Fruit fly (Drosophila melanogaster) whole organism, embryonic: ENCODE results near the gene CG5828.

Experiments used
- Atf-2 ChIP-seq: fragments of 200-800 bp; sonication (Bioruptor generic); optimal IDR thresholded peaks from 2 replicates; lab custom pipeline; 2016; ENCODE audit warnings: missing biosample characterization, missing genetic modification characterization
- CG10209 ChIP-seq: fragments of 200-800 bp; sonication (Bioruptor generic); optimal IDR thresholded peaks from 3 replicates; lab custom pipeline; 2017; ENCODE audit warnings: missing biosample characterization, mild to moderate bottlenecking, missing genetic modification characterization, missing genetic modification reagents
- CG11504 ChIP-seq: fragments of 200-800 bp; sonication (Bioruptor generic); optimal IDR thresholded peaks from 3 replicates; lab custom pipeline; 2019; ENCODE audit warnings: missing biosample characterization, mild to moderate bottlenecking, missing genetic modification characterization, moderate library complexity
- CG11560 ChIP-seq: fragments of 200-800 bp; sonication (Bioruptor generic); IDR thresholded peaks from 3 replicates; pipeline ENCODE4 v1.3.6; 2022; ENCODE audit warnings: missing biosample characterization, missing genetic modification characterization
- CG11723 ChIP-seq: fragments of 200-800 bp; sonication (Bioruptor generic); optimal IDR thresholded peaks from 2 replicates; lab custom pipeline; 2017; ENCODE audit warnings: missing biosample characterization, mild to moderate bottlenecking, missing genetic modification characterization
- CG12219 ChIP-seq: fragments of 200-800 bp; sonication (Bioruptor generic); optimal IDR thresholded peaks from 3 replicates; lab custom pipeline; 2018; ENCODE audit warnings: missing biosample characterization, mild to moderate bottlenecking, missing genetic modification characterization
- CG17186 ChIP-seq: fragments of 200-800 bp; sonication (Bioruptor generic); optimal IDR thresholded peaks from 3 replicates; lab custom pipeline; 2017; ENCODE audit warnings: missing biosample characterization, missing genetic modification reagents, missing genetic modification characterization
- CG17568 ChIP-seq: fragments of 200-800 bp; sonication (Bioruptor generic); optimal IDR thresholded peaks from 2 replicates; lab custom pipeline; 2018; ENCODE audit warnings: missing biosample characterization, mild to moderate bottlenecking, missing genetic modification characterization, moderate library complexity
- CG17829 ChIP-seq: fragments of 200-800 bp; optimal IDR thresholded peaks from 2 replicates; lab custom pipeline; 2019; ENCODE audit warnings: missing biosample characterization, mild to moderate bottlenecking, missing genetic modification characterization, moderate library complexity
- CG17912 ChIP-seq: fragments of 200-800 bp; sonication (Bioruptor generic); optimal IDR thresholded peaks from 2 replicates; lab custom pipeline; 2018; ENCODE audit warnings: missing biosample characterization, mild to moderate bottlenecking, missing genetic modification characterization
- CG1792 ChIP-seq: fragments of 200-800 bp; sonication (Bioruptor generic); optimal IDR thresholded peaks from 2 replicates; lab custom pipeline; 2016; ENCODE audit warnings: missing biosample characterization, missing genetic modification characterization
- CG18619 ChIP-seq: fragments of 200-800 bp; sonication (Bioruptor generic); optimal IDR thresholded peaks from 3 replicates; lab custom pipeline; 2017; ENCODE audit warnings: missing biosample characterization, mild to moderate bottlenecking, missing genetic modification characterization
- CG3065 ChIP-seq: fragments of 200-800 bp; sonication (Bioruptor generic); optimal IDR thresholded peaks from 2 replicates; lab custom pipeline; 2016; ENCODE audit warnings: missing biosample characterization, missing genetic modification characterization
- CG43689 ChIP-seq: fragments of 200-800 bp; sonication (Bioruptor generic); IDR thresholded peaks from 2 replicates; pipeline ENCODE4 v1.3.6; 2022; ENCODE audit warnings: missing biosample characterization, missing genetic modification characterization
- CG4404 ChIP-seq: fragments of 200-800 bp; sonication (Bioruptor generic); IDR thresholded peaks from 2 replicates; pipeline ENCODE4 v1.3.6; 2022; ENCODE audit warnings: missing biosample characterization, missing genetic modification characterization
- CG4730 ChIP-seq: fragments of 200-800 bp; sonication (Bioruptor generic); IDR thresholded peaks from 2 replicates; pipeline ENCODE4 v1.3.6; 2022; ENCODE audit warnings: missing biosample characterization, missing genetic modification characterization
- CG8089 ChIP-seq: fragments of 200-800 bp; sonication (Bioruptor generic); optimal IDR thresholded peaks from 3 replicates; lab custom pipeline; 2016; ENCODE audit warnings: missing biosample characterization, missing genetic modification characterization
- CG9817 ChIP-seq: fragments of 200-800 bp; sonication (Bioruptor generic); optimal IDR thresholded peaks from 2 replicates; lab custom pipeline; 2018; ENCODE audit warnings: missing biosample characterization, mild to moderate bottlenecking, missing genetic modification characterization, moderate library complexity
- CG9876 ChIP-seq: fragments of 200-800 bp; sonication (Bioruptor generic); optimal IDR thresholded peaks from 2 replicates; lab custom pipeline; 2016; ENCODE audit warnings: missing biosample characterization, missing genetic modification characterization
- Dref ChIP-seq: fragments of 200-800 bp; sonication (Bioruptor generic); IDR thresholded peaks from 2 replicates; pipeline ENCODE4 v1.3.6; 2022; ENCODE audit warnings: missing biosample characterization, missing genetic modification characterization
- Ets65A ChIP-seq: fragments of 200-800 bp; sonication (Bioruptor generic); peaks from one replicate; lab custom pipeline; 2016; ENCODE audit warnings: missing biosample characterization, missing genetic modification characterization
- GATAe ChIP-seq: fragments of 200-800 bp; sonication (Bioruptor generic); conservative IDR thresholded peaks from 2 replicates; pipeline ENCODE4 v1.3.6; 2022; ENCODE audit warnings: missing biosample characterization, missing genetic modification characterization
- Gug ChIP-seq: fragments of 200-800 bp; sonication (Bioruptor generic); IDR thresholded peaks from 4 replicates; pipeline ENCODE4 v1.3.6; 2022; ENCODE audit warnings: missing biosample characterization, missing genetic modification characterization
- HLHmδ ChIP-seq: fragments of 200-800 bp; sonication (Bioruptor generic); optimal IDR thresholded peaks from 2 replicates; lab custom pipeline; 2018; ENCODE audit warnings: missing biosample characterization, mild to moderate bottlenecking, missing genetic modification characterization, moderate library complexity
- Hmr ChIP-seq: fragments of 200-800 bp; sonication (Bioruptor generic); optimal IDR thresholded peaks from 3 replicates; lab custom pipeline; 2017; ENCODE audit warnings: mild to moderate bottlenecking, missing biosample characterization, missing genetic modification reagents, missing genetic modification characterization
- Hr51 ChIP-seq, 2 experiments: fragments of 200-800 bp; sonication (Bioruptor generic); optimal IDR thresholded peaks; 2 replicates in 1 of 2; 3 replicates in 1 of 2; lab custom pipeline; 2016 to 2018; ENCODE audit warnings: missing biosample characterization in 2 of 2, missing genetic modification characterization in 2 of 2, mild to moderate bottlenecking in 1 of 2, moderate library complexity in 1 of 2
- Optix ChIP-seq: fragments of 200-800 bp; sonication (Bioruptor generic); IDR thresholded peaks from 3 replicates; pipeline ENCODE4 v1.3.6; 2022; ENCODE audit warnings: missing biosample characterization, missing genetic modification characterization
- Six4 ChIP-seq: fragments of 200-800 bp; sonication (Bioruptor generic); optimal IDR thresholded peaks from 2 replicates; lab custom pipeline; 2016; ENCODE audit warnings: missing biosample characterization, missing genetic modification characterization
- TFAM ChIP-seq: fragments of 200-800 bp; sonication (Bioruptor generic); optimal IDR thresholded peaks from 2 replicates; lab custom pipeline; 2017; ENCODE audit warnings: missing biosample characterization, missing genetic modification characterization, inconsistent platforms
- Tbp ChIP-seq: fragments of >200 bp; optimal IDR thresholded peaks from 2 replicates; lab custom pipeline; 2018; ENCODE audit warnings: missing biosample characterization, missing genetic modification characterization
- abd-A ChIP-seq: fragments of 200-800 bp; sonication (Bioruptor generic); optimal IDR thresholded peaks from 3 replicates; lab custom pipeline; 2019; ENCODE audit warnings: missing biosample characterization, mild to moderate bottlenecking, missing genetic modification characterization, moderate library complexity
- bigmax ChIP-seq: fragments of 200-800 bp; sonication (Bioruptor generic); optimal IDR thresholded peaks from 2 replicates; lab custom pipeline; 2018; ENCODE audit warnings: missing biosample characterization, mild to moderate bottlenecking, missing genetic modification characterization
- chinmo ChIP-seq: fragments of 200-800 bp; sonication (Bioruptor generic); IDR thresholded peaks from 4 replicates; pipeline ENCODE4 v1.3.6; 2022; ENCODE audit warnings: missing biosample characterization, missing genetic modification characterization; ENCODE audit not compliant: partially characterized antibody
- chn ChIP-seq: fragments of 200-800 bp; sonication (Bioruptor generic); optimal IDR thresholded peaks from 2 replicates; lab custom pipeline; 2016; ENCODE audit warnings: missing biosample characterization, missing genetic modification characterization
- corto ChIP-seq: fragments of 200-800 bp; sonication (Bioruptor generic); optimal IDR thresholded peaks from 2 replicates; lab custom pipeline; 2016; ENCODE audit warnings: missing biosample characterization, mild to moderate bottlenecking, missing genetic modification characterization, moderate library complexity
- croc ChIP-seq: fragments of 200-800 bp; sonication (Bioruptor generic); conservative IDR thresholded peaks from 3 replicates; pipeline ENCODE4 v1.3.6; 2022; ENCODE audit warnings: missing biosample characterization, missing genetic modification characterization
- dm ChIP-seq: fragments of 200-800 bp; sonication (Bioruptor generic); optimal IDR thresholded peaks from 3 replicates; lab custom pipeline; 2016; ENCODE audit warnings: missing biosample characterization, missing genetic modification characterization
- esg ChIP-seq: fragments of 200-800 bp; sonication (Bioruptor generic); conservative IDR thresholded peaks from 2 replicates; pipeline ENCODE4 v1.3.6; 2022; ENCODE audit warnings: missing biosample characterization, missing genetic modification characterization
- gcm ChIP-seq: fragments of 200-800 bp; sonication (Bioruptor generic); optimal IDR thresholded peaks from 2 replicates; lab custom pipeline; 2019; ENCODE audit warnings: missing biosample characterization, mild to moderate bottlenecking, missing genetic modification characterization, moderate library complexity
- hkb ChIP-seq, 2 experiments: fragments of 200-800 bp in 1 of 2; fragments of >200 bp in 1 of 2; sonication (Bioruptor generic) in 1 of 2; IDR thresholded peaks in 1 of 2; optimal IDR thresholded peaks in 1 of 2; 2 replicates each; pipeline versions ENCODE4 v1.3.6 to Lab custom; 2017 to 2022; ENCODE audit warnings: missing biosample characterization in 1 of 2, missing genetic modification characterization in 1 of 2
- hth ChIP-seq: fragments of >200 bp; optimal IDR thresholded peaks from 2 replicates; lab custom pipeline; 2017; ENCODE audit warnings: inconsistent platforms
- kni ChIP-seq: fragments of 200-800 bp; sonication (Bioruptor generic); optimal IDR thresholded peaks from 3 replicates; lab custom pipeline; 2017; ENCODE audit warnings: mild to moderate bottlenecking, missing biosample characterization, missing genetic modification reagents, missing genetic modification characterization
- lbe ChIP-seq: fragments of 200-800 bp; sonication (Bioruptor generic); optimal IDR thresholded peaks from 2 replicates; lab custom pipeline; 2016; ENCODE audit warnings: missing biosample characterization, mild to moderate bottlenecking, missing genetic modification characterization
- pros ChIP-seq: fragments of 200-800 bp; sonication (Bioruptor generic); optimal IDR thresholded peaks from 3 replicates; lab custom pipeline; 2019; ENCODE audit warnings: missing biosample characterization, mild to moderate bottlenecking, missing genetic modification characterization, moderate library complexity
- pzg ChIP-seq: fragments of 200-800 bp; sonication (Bioruptor generic); optimal IDR thresholded peaks from 3 replicates; lab custom pipeline; 2018; ENCODE audit warnings: missing biosample characterization, mild to moderate bottlenecking, missing genetic modification characterization, moderate library complexity
- sug ChIP-seq: fragments of 200-800 bp; optimal IDR thresholded peaks from 2 replicates; lab custom pipeline; 2019; ENCODE audit warnings: missing biosample characterization, mild to moderate bottlenecking, missing genetic modification characterization, moderate library complexity
- tap ChIP-seq: fragments of 200-800 bp; optimal IDR thresholded peaks from 3 replicates; lab custom pipeline; 2019; ENCODE audit warnings: missing biosample characterization, mild to moderate bottlenecking, missing genetic modification characterization, moderate library complexity
- ttk ChIP-seq: fragments of 200-800 bp; sonication (Bioruptor generic); IDR thresholded peaks from 2 replicates; pipeline ENCODE4 v2.1.2; 2022; ENCODE audit warnings: missing biosample characterization, missing genetic modification characterization
- vvl ChIP-seq: fragments of 200-800 bp; sonication (Bioruptor generic); IDR thresholded peaks from 2 replicates; pipeline ENCODE4 v1.3.6; 2022; ENCODE audit warnings: missing biosample characterization, missing genetic modification characterization
- yki ChIP-seq: fragments of >200 bp; optimal IDR thresholded peaks from 3 replicates; lab custom pipeline; 2018

Gene CG5828

dm6 chr2L:5052367-5052914 is 41.3 kb upstream of the CG5828 start, which contains the start of gene senju (continued):
- TF ChIP-seq CG12219 (GFP tag; lab: Kevin White, UChicago) (peak; percentile 71), CG1792 (GFP tag; lab: Kevin White, UChicago) (peak; percentile 60), HLHmδ (GFP tag; lab: Kevin White, UChicago) (peak; percentile 76), Dref (peak; percentile 48), CG11504 (tag; lab: Kevin White, UChicago) (peak; percentile 76), bigmax (GFP tag; lab: Kevin White, UChicago) (peak; percentile 30), chn (GFP tag; lab: Kevin White, UChicago) (peak; percentile 87), Hmr (peak; percentile 91), CG17912 (GFP tag; lab: Kevin White, UChicago) (peak; percentile 79), CG10209 (GFP tag; lab: Kevin White, UChicago) (peak; percentile 77), GATAe (GFP tag; lab: Robert Waterston, UW) (no peak; the same call in 1 of the 2 replicates), corto (GFP tag; lab: Kevin White, UChicago) (peak; percentile 54), tap (peak; percentile 50), CG18619 (GFP tag; lab: Kevin White, UChicago) (peak; percentile 87), gcm (GFP tag; lab: Kevin White, UChicago) (peak; percentile 41), vvl (GFP tag; lab: Robert Waterston, UW) (peak; percentile 96), CG43689 (GFP tag; lab: Robert Waterston, UW) (peak; percentile 76), CG17568 (GFP tag; lab: Kevin White, UChicago) (peak; percentile 61), Optix (GFP tag; lab: Robert Waterston, UW) (peak; percentile 81), CG3065 (peak; percentile 72), dm (peak; percentile 95), Atf-2 (GFP tag; lab: Kevin White, UChicago) (peak; percentile 62), CG9817 (tag; lab: Kevin White, UChicago) (peak; percentile 51), sug (tag; lab: Kevin White, UChicago) (peak; percentile 85), chinmo (GFP tag; lab: Robert Waterston, UW) (peak; percentile 89), CG4730 (peak; percentile 57), croc (GFP tag; lab: Robert Waterston, UW) (peak; percentile 27; the same call in 1 of the 3 replicates), CG8089 (GFP tag; lab: Kevin White, UChicago) (peak; percentile 80), pros (peak; percentile 20), CG4404 (peak; percentile 52), TFAM (GFP tag; lab: Kevin White, UChicago) (no peak), lbe (GFP tag; lab: Kevin White, UChicago) (peak; percentile 69), CG11560 (tag; lab: Robert Waterston, UW) (no peak), Six4 (GFP tag; lab: Kevin White, UChicago) (peak; percentile 84), CG17186 (peak; percentile 83), hth (lab: Kevin White, UChicago) (no peak), pzg (GFP tag; lab: Kevin White, UChicago) (peak; percentile 95), kni (peak; percentile 81), CG17829 (peak; percentile 63), hkb (optimal IDR thresholded peaks at IDR 0.05; lab: Kevin White, UChicago) (no peak), hkb (GFP tag; IDR thresholded peaks at IDR 0.05; lab: Robert Waterston, UW) (peak; percentile 84), Tbp (no peak), Gug (GFP tag; lab: Robert Waterston, UW) (peak; percentile 81), esg (GFP tag; lab: Robert Waterston, UW) (peak; percentile 67), CG11723 (GFP tag; lab: Kevin White, UChicago) (peak; percentile 81), Hr51 (GFP tag; optimal IDR thresholded peaks at IDR 0.05; lab: Kevin White, UChicago) (peak; percentile 82 to 86), CG9876 (peak; percentile 66), ttk (GFP tag; lab: Robert Waterston, UW) (peak; percentile 69), Ets65A (GFP tag; lab: Kevin White, UChicago) (peak; percentile 96), abd-A (tag; lab: Kevin White, UChicago) (peak; percentile 68), yki (lab: Kevin White, UChicago) (no peak)
